Worm (Caenorhabditis elegans): ENCODE measurements around the gene F11D5.6.

DNA sequence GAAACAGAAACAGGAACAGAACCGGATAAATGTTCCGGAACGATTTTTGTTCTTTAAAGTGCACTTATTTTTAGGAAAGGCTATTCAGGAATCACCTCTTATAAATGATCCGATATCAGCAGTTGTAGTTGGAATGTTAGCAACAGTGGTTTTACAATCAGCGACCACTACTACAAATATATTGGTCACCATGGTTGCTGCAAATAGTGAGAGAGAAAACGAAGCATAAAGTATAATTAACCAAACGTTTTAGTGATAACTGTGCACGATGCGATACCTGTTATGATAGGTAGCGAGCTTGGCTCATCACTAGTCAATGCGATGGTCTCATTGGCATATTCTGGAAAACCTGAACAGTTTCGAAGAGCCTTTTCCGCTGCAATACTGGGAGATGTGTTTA, 43.4 kb upstream of the F11D5.6 start:
- no peak for TF ChIP-seq hlh-6 (tag; optimal IDR thresholded peaks at IDR 0.05)
- TF ChIP-seq ceh-19 (GFP tag; optimal IDR thresholded peaks at IDR 0.05), result no peak
- no peak for TF ChIP-seq pros-1 (tag; optimal IDR thresholded peaks at IDR 0.05)
- TF ChIP-seq mec-3 (tag; optimal IDR thresholded peaks at IDR 0.05; ENCODE audit: borderline replicate concordance), result no peak
- no peak for TF ChIP-seq sox-4 (tag; optimal IDR thresholded peaks at IDR 0.05)
- no peak for TF ChIP-seq ceh-31 (tag; optimal IDR thresholded peaks at IDR 0.05)
- no peak for TF ChIP-seq ceh-2 (tag; optimal IDR thresholded peaks at IDR 0.05)
